Worm (Caenorhabditis elegans): ENCODE results near the gene C16C10.2.

- no peak for TF ChIP-seq pha-4 (tag; optimal IDR thresholded peaks at IDR 0.05)
- no peak for TF ChIP-seq hsf-1 (GFP tag; IDR thresholded peaks at IDR 0.05)
- no peak for TF ChIP-seq nfyb-1 (GFP tag; IDR thresholded peaks at IDR 0.05)
- TF ChIP-seq K11D2.4 (GFP tag; IDR thresholded peaks at IDR 0.05): no peak
- no peak for TF ChIP-seq unc-62 (GFP tag; optimal IDR thresholded peaks at IDR 0.05)
- TF ChIP-seq dpl-1 (GFP tag; optimal IDR thresholded peaks at IDR 0.05): no peak
- TF ChIP-seq gei-17 (GFP tag; optimal IDR thresholded peaks at IDR 0.05): no peak
- TF ChIP-seq nhr-90 (tag; optimal IDR thresholded peaks at IDR 0.05): no peak
- TF ChIP-seq ama-1 (optimal IDR thresholded peaks at IDR 0.05): no peak
- no peak for TF ChIP-seq ama-1 (GFP tag; optimal IDR thresholded peaks at IDR 0.05)
- TF ChIP-seq ztf-25 (GFP tag; IDR thresholded peaks at IDR 0.05): no peak
- TF ChIP-seq ceh-100 (GFP tag; IDR thresholded peaks at IDR 0.05): no peak
- TF ChIP-seq lag-1 (GFP tag; IDR thresholded peaks at IDR 0.05): no peak
- TF ChIP-seq let-607 (tag; optimal IDR thresholded peaks at IDR 0.05): no peak
- no peak for TF ChIP-seq madf-3 (GFP tag; IDR thresholded peaks at IDR 0.05)
Observed at ce11 chrIII:4187845-4188244, 9.4 kb upstream of the C16C10.2 start, which contains the start of gene R74.2.
